Fruit fly (Drosophila melanogaster): Measurements from ENCODE around the gene CG33120.

The CG33120 gene

dm6 chr2L:18846175-18846574, 1.8 kb upstream of the CG33120 start:
- TF ChIP-seq Ets98B (GFP tag; IDR thresholded peaks at IDR 0.05) (no peak), fd96Ca (GFP tag; IDR thresholded peaks at IDR 0.05) (no peak)

- TF ChIP-seq Pif1B (GFP tag; optimal IDR thresholded peaks at IDR 0.05) (peak; percentile 15), gl (tag; optimal IDR thresholded peaks at IDR 0.05) (no peak)
Measured at dm6 chr2L:18844917-18845509, 634 bp upstream of the CG33120 start, which contains the start of gene CG17321. CG17321 (plus strand) TSS chr2L:18845184.

- TF ChIP-seq CG9948 (tag; optimal IDR thresholded peaks at IDR 0.05) = no peak
- no peak for TF ChIP-seq CG8159 (tag; optimal IDR thresholded peaks at IDR 0.05)
- TF ChIP-seq Pif1A (GFP tag; optimal IDR thresholded peaks at IDR 0.05) = no peak
- TF ChIP-seq CG32121 (GFP tag; IDR thresholded peaks at IDR 0.05) = no peak
- no peak for TF ChIP-seq Pif1B (GFP tag; optimal IDR thresholded peaks at IDR 0.05)
- TF ChIP-seq EcR (GFP tag; optimal IDR thresholded peaks at IDR 0.05) = no peak
- no peak for TF ChIP-seq gl (tag; optimal IDR thresholded peaks at IDR 0.05)
- TF ChIP-seq D1 (tag; optimal IDR thresholded peaks at IDR 0.05) = no peak
- TF ChIP-seq Snoo (tag; optimal IDR thresholded peaks at IDR 0.05) = no peak
- no peak for TF ChIP-seq rn (GFP tag; IDR thresholded peaks at IDR 0.05)
- TF ChIP-seq CG34367 (tag; optimal IDR thresholded peaks at IDR 0.05) = no peak
- no peak for TF ChIP-seq CG17806 (tag; optimal IDR thresholded peaks at IDR 0.05)
- no peak for TF ChIP-seq CG8301 (tag; optimal IDR thresholded peaks at IDR 0.05)
- TF ChIP-seq CG10348 (GFP tag; IDR thresholded peaks at IDR 0.05) = no peak
- no peak for TF ChIP-seq CG14655 (GFP tag; optimal IDR thresholded peaks at IDR 0.05)
- TF ChIP-seq Ets98B (GFP tag; IDR thresholded peaks at IDR 0.05) = no peak
- no peak for TF ChIP-seq fd96Ca (GFP tag; IDR thresholded peaks at IDR 0.05)
Measured at dm6 chr2L:18843560-18843959, 819 bp downstream of the CG33120 start.

DNA sequence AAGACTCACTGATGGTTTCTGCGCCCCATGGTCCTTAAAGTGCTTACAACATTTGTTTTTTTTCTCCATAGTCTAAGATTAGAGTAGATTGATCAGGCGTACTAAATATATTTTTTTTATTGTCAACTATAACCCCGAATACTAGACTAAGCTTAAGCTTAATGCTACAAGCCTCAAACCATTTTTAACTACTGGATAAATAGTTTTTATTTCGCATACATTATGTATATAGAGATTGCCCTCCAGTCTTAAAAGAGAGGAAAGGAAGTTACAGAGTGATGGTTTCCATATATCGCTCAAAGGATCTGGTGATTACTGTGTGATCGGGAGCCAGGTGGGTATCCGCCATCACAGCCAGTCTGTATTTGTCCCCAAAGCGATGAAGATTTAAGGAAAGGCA, 3.2 kb downstream of the CG33120 start, which contains the start of gene CG31752:
Gene CG31752 (minus strand): TSS at position 101 of the 400 bp plus-strand sequence.
- TF ChIP-seq CG15710 (tag; optimal IDR thresholded peaks at IDR 0.05) (no peak), Snoo (tag; optimal IDR thresholded peaks at IDR 0.05) (no peak), fd96Ca (GFP tag; IDR thresholded peaks at IDR 0.05) (no peak), CG17806 (tag; optimal IDR thresholded peaks at IDR 0.05) (no peak), CG9948 (tag; optimal IDR thresholded peaks at IDR 0.05) (no peak), gl (tag; optimal IDR thresholded peaks at IDR 0.05) (no peak), CG12605 (GFP tag; IDR thresholded peaks at IDR 0.05) (no peak)

dm6 chr2L:18839143-18839872, 5.1 kb downstream of the CG33120 start, which contains the start of gene CG10600:
CG10600 (minus strand) TSS chr2L:18839679.
- TF ChIP-seq Pif1A (GFP tag; optimal IDR thresholded peaks at IDR 0.05) (no peak), CG15710 (tag; optimal IDR thresholded peaks at IDR 0.05) (peak; percentile 33), CG14655 (GFP tag; optimal IDR thresholded peaks at IDR 0.05) (no peak), CG12605 (GFP tag; IDR thresholded peaks at IDR 0.05) (no peak), fd96Ca (GFP tag; IDR thresholded peaks at IDR 0.05) (peak; percentile 72), rn (GFP tag; IDR thresholded peaks at IDR 0.05) (no peak), CG17806 (tag; optimal IDR thresholded peaks at IDR 0.05) (peak; percentile 29), EcR (GFP tag; optimal IDR thresholded peaks at IDR 0.05) (no peak), CG13204 (GFP tag; optimal IDR thresholded peaks at IDR 0.05) (no peak), Snoo (tag; optimal IDR thresholded peaks at IDR 0.05) (peak; percentile 63), CG8301 (tag; optimal IDR thresholded peaks at IDR 0.05) (peak; percentile 27), Pif1B (GFP tag; optimal IDR thresholded peaks at IDR 0.05) (peak; percentile 63), CG4496 (GFP tag; IDR thresholded peaks at IDR 0.05) (peak; percentile 55; the same call in 1 of the 3 replicates), gl (tag; optimal IDR thresholded peaks at IDR 0.05) (no peak), CG32121 (GFP tag; IDR thresholded peaks at IDR 0.05) (peak; percentile 56), CG8159 (tag; optimal IDR thresholded peaks at IDR 0.05) (no peak), CG10348 (GFP tag; IDR thresholded peaks at IDR 0.05) (no peak), CG9948 (tag; optimal IDR thresholded peaks at IDR 0.05) (peak; percentile 10), CG34367 (tag; optimal IDR thresholded peaks at IDR 0.05) (peak; percentile 11), D1 (tag; optimal IDR thresholded peaks at IDR 0.05) (no peak), Ets98B (GFP tag; IDR thresholded peaks at IDR 0.05) (peak; percentile 44)

DNA sequence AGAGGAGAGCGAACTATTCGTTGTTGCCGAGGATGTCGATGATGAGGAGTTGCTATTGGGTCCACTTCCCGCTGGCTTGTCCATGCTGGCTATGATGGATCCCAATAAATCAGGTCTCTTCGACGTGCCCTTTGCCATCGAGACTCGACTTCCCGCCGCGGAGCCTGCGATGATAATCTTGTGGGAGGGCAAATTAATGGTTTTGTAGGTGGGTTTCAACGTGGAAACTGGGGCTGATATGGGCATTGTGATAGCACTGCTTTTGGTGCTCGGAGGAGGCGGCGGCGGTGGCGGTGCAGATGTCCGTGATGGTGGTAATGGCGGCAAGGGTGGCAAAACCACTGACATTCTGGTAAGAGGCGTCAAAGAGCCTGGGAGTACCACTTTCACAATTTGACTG, 9.9 kb downstream of the CG33120 start:
- TF ChIP-seq CG34367 (tag; optimal IDR thresholded peaks at IDR 0.05) = no peak
- TF ChIP-seq CG15710 (tag; optimal IDR thresholded peaks at IDR 0.05) = no peak
- TF ChIP-seq Pif1B (GFP tag; optimal IDR thresholded peaks at IDR 0.05) = no peak
- TF ChIP-seq CG17806 (tag; optimal IDR thresholded peaks at IDR 0.05) = no peak
- TF ChIP-seq CG13204 (GFP tag; optimal IDR thresholded peaks at IDR 0.05) = no peak
- TF ChIP-seq gl (tag; optimal IDR thresholded peaks at IDR 0.05) = no peak
- no peak for TF ChIP-seq Snoo (tag; optimal IDR thresholded peaks at IDR 0.05)
- no peak for TF ChIP-seq CG32121 (GFP tag; IDR thresholded peaks at IDR 0.05)
- TF ChIP-seq fd96Ca (GFP tag; IDR thresholded peaks at IDR 0.05) = no peak
- no peak for TF ChIP-seq D1 (tag; optimal IDR thresholded peaks at IDR 0.05)
- TF ChIP-seq Pif1A (GFP tag; optimal IDR thresholded peaks at IDR 0.05) = no peak
- no peak for TF ChIP-seq rn (GFP tag; IDR thresholded peaks at IDR 0.05)
